Worm (Caenorhabditis elegans) whole organism, young adult: ENCODE results near the gene C16C10.13.

Experiments
- B0019.2 ChIP-seq: fragments of 200-800 bp; sonication (Bioruptor generic); conservative IDR thresholded peaks from 2 replicates; pipeline ENCODE4 v1.3.6; 2022; ENCODE audit warnings: missing genetic modification reagents, missing genetic modification characterization, missing compliant biosample characterization
- B0336.3 ChIP-seq: fragments of 200-800 bp; sonication (Bioruptor generic); IDR thresholded peaks from 2 replicates; pipeline ENCODE4 v1.3.6; 2022; ENCODE audit warnings: missing genetic modification characterization, missing compliant biosample characterization
- C17E4.6 ChIP-seq: fragments of 200-800 bp; sonication (Bioruptor generic); IDR thresholded peaks from 2 replicates; pipeline ENCODE4 v1.3.6; 2022; ENCODE audit warnings: missing genetic modification reagents, missing genetic modification characterization, missing compliant biosample characterization
- F10E7.11 ChIP-seq: sonication (generic microtip); optimal IDR thresholded peaks from 2 replicates; lab custom pipeline; 2017; ENCODE audit warnings: mild to moderate bottlenecking, missing genetic modification characterization, moderate library complexity, missing compliant biosample characterization
- F23B12.7 ChIP-seq: sonication (generic microtip); optimal IDR thresholded peaks from 2 replicates; lab custom pipeline; 2017; ENCODE audit warnings: missing genetic modification characterization, mild to moderate bottlenecking, missing compliant biosample characterization, antibody characterized with exemption, moderate library complexity; ENCODE audit not compliant: insufficient read depth
- F39B2.1 ChIP-seq: fragments of 200-800 bp; sonication (Bioruptor generic); IDR thresholded peaks from 2 replicates; pipeline ENCODE4 v1.3.6; 2022; ENCODE audit warnings: missing genetic modification reagents, missing genetic modification characterization, missing compliant biosample characterization
- F52B5.7 ChIP-seq: sonication (generic microtip); optimal IDR thresholded peaks from 2 replicates; lab custom pipeline; 2016; ENCODE audit warnings: mild to moderate bottlenecking, missing genetic modification characterization, missing compliant biosample characterization
- F57A8.1 ChIP-seq: fragments of 200-800 bp; sonication (Bioruptor generic); optimal IDR thresholded peaks from 2 replicates; lab custom pipeline; 2018; ENCODE audit warnings: mild to moderate bottlenecking, missing genetic modification characterization, moderate library complexity, missing compliant biosample characterization
- Y53G8AR.9 ChIP-seq: fragments of 200-800 bp; sonication (Bioruptor generic); conservative IDR thresholded peaks from 2 replicates; pipeline ENCODE4 v1.3.6; 2022; ENCODE audit warnings: missing genetic modification reagents, missing genetic modification characterization, missing compliant biosample characterization
- Y67H2A.10 ChIP-seq: fragments of 200-800 bp; sonication (Bioruptor generic); conservative IDR thresholded peaks from 2 replicates; pipeline ENCODE4 v1.3.6; 2022; ENCODE audit warnings: missing genetic modification reagents, missing genetic modification characterization, missing compliant biosample characterization
- Y95B8A.8 ChIP-seq: fragments of 200-800 bp; sonication (Bioruptor generic); IDR thresholded peaks from 2 replicates; pipeline ENCODE4 v1.3.6; 2022; ENCODE audit warnings: missing genetic modification reagents, missing genetic modification characterization, missing compliant biosample characterization
- aptf-3 ChIP-seq: fragments of 200-800 bp; sonication (Bioruptor generic); IDR thresholded peaks from 2 replicates; pipeline ENCODE4 v1.3.6; 2022; ENCODE audit warnings: missing genetic modification characterization, missing compliant biosample characterization
- atf-7 ChIP-seq: sonication (generic microtip); optimal IDR thresholded peaks from 2 replicates; lab custom pipeline; 2017; ENCODE audit warnings: mild to moderate bottlenecking, missing genetic modification characterization, missing compliant biosample characterization
- athp-1 ChIP-seq: sonication (generic microtip); optimal IDR thresholded peaks from 2 replicates; lab custom pipeline; 2017; ENCODE audit warnings: mild to moderate bottlenecking, missing genetic modification characterization, missing compliant biosample characterization
- attf-3 ChIP-seq: fragments of 200-800 bp; sonication (Bioruptor generic); conservative IDR thresholded peaks from 2 replicates; pipeline ENCODE4 v1.3.6; 2022; ENCODE audit warnings: missing genetic modification reagents, missing genetic modification characterization, missing compliant biosample characterization
- bed-2 ChIP-seq: fragments of 200-800 bp; sonication (Bioruptor generic); IDR thresholded peaks from 2 replicates; pipeline ENCODE4 v1.3.6; 2022; ENCODE audit warnings: missing genetic modification reagents, missing genetic modification characterization, missing compliant biosample characterization
- ccch-3 ChIP-seq: fragments of 200-800 bp; sonication (Bioruptor generic); optimal IDR thresholded peaks from 2 replicates; lab custom pipeline; 2018; ENCODE audit warnings: mild to moderate bottlenecking, missing genetic modification characterization, missing compliant biosample characterization
- ceh-27 ChIP-seq: fragments of 200-800 bp; sonication (Bioruptor generic); optimal IDR thresholded peaks from 2 replicates; lab custom pipeline; 2018; ENCODE audit warnings: mild to moderate bottlenecking, missing genetic modification characterization, moderate library complexity, missing compliant biosample characterization
- ceh-58 ChIP-seq: fragments of 200-800 bp; sonication (Bioruptor generic); IDR thresholded peaks from 2 replicates; pipeline ENCODE4 v1.3.6; 2022; ENCODE audit warnings: missing genetic modification characterization, missing compliant biosample characterization
- ceh-79 ChIP-seq: sonication (generic microtip); optimal IDR thresholded peaks from 2 replicates; lab custom pipeline; 2017; ENCODE audit warnings: mild to moderate bottlenecking, missing genetic modification characterization, missing compliant biosample characterization
- egl-18 ChIP-seq: fragments of 200-800 bp; sonication (Bioruptor generic); IDR thresholded peaks from 2 replicates; pipeline ENCODE4 v1.3.6; 2022; ENCODE audit warnings: missing genetic modification reagents, missing genetic modification characterization, missing compliant biosample characterization
- ekl-4 ChIP-seq: fragments of 200-800 bp; sonication (Bioruptor generic); IDR thresholded peaks from 2 replicates; pipeline ENCODE4 v1.3.6; 2022; ENCODE audit warnings: missing genetic modification reagents, missing genetic modification characterization, missing compliant biosample characterization
- gei-17 ChIP-seq: fragments of 200-800 bp; sonication (Bioruptor generic); optimal IDR thresholded peaks from 2 replicates; lab custom pipeline; 2018; ENCODE audit warnings: mild to moderate bottlenecking, missing genetic modification characterization, missing compliant biosample characterization
- hlh-26 ChIP-seq: fragments of 200-800 bp; sonication (Bioruptor generic); conservative IDR thresholded peaks from 2 replicates; pipeline ENCODE4 v1.3.6; 2022; ENCODE audit warnings: missing genetic modification reagents, missing genetic modification characterization, missing compliant biosample characterization
- hmg-1.2 ChIP-seq: fragments of 200-800 bp; sonication (Bioruptor generic); IDR thresholded peaks from 2 replicates; pipeline ENCODE4 v1.3.6; 2022; ENCODE audit warnings: missing genetic modification reagents, missing genetic modification characterization, missing compliant biosample characterization
- let-607 ChIP-seq, 2 experiments: fragments of 200-800 bp in 1 of 2; sonication (Bioruptor generic) in 1 of 2; sonication (generic microtip) in 1 of 2; optimal IDR thresholded peaks; 2 replicates each; lab custom pipeline; 2016 to 2018; ENCODE audit warnings: mild to moderate bottlenecking in 2 of 2, missing compliant biosample characterization in 2 of 2, missing genetic modification characterization in 2 of 2, moderate library complexity in 2 of 2, missing genotype in 1 of 2
- lin-35 ChIP-seq, 3 experiments: fragments of 150-350 bp in 2 of 3; sonication (generic microtip) in 1 of 3; optimal IDR thresholded peaks; 2 replicates each; lab custom pipeline; 2014 to 2018; ENCODE audit warnings: missing biosample characterization in 3 of 3, missing genetic modification characterization in 3 of 3, missing genetic modification reagents in 3 of 3
- lin-40 ChIP-seq: sonication (generic microtip); optimal IDR thresholded peaks from 2 replicates; lab custom pipeline; 2016; ENCODE audit warnings: missing genetic modification characterization, mild to moderate bottlenecking, missing compliant biosample characterization, missing genotype, missing genetic modification reagents
- lsl-1 ChIP-seq: fragments of 200-800 bp; sonication (Bioruptor generic); optimal IDR thresholded peaks from 2 replicates; lab custom pipeline; 2018; ENCODE audit warnings: mild to moderate bottlenecking, missing genetic modification characterization, moderate library complexity, missing compliant biosample characterization
- madf-6 ChIP-seq: fragments of 200-800 bp; sonication (Bioruptor generic); IDR thresholded peaks from 2 replicates; pipeline ENCODE4 v1.3.6; 2022; ENCODE audit warnings: missing genetic modification reagents, missing genetic modification characterization, missing compliant biosample characterization
- madf-8 ChIP-seq: fragments of 200-800 bp; sonication (Bioruptor generic); conservative IDR thresholded peaks from 2 replicates; pipeline ENCODE4 v1.3.6; 2022; ENCODE audit warnings: missing genetic modification reagents, missing genetic modification characterization, missing compliant biosample characterization
- mes-4 ChIP-seq: sonication (generic microtip); optimal IDR thresholded peaks from 2 replicates; lab custom pipeline; 2016; ENCODE audit warnings: missing genotype, missing genetic modification characterization, missing compliant biosample characterization
- nfya-2 ChIP-seq: fragments of 200-800 bp; sonication (Bioruptor generic); IDR thresholded peaks from 2 replicates; pipeline ENCODE4 v1.3.6; 2022; ENCODE audit warnings: missing genetic modification reagents, missing genetic modification characterization, missing compliant biosample characterization
- nhr-179 ChIP-seq: sonication (generic microtip); optimal IDR thresholded peaks from 2 replicates; lab custom pipeline; 2016; ENCODE audit warnings: mild to moderate bottlenecking, missing genetic modification characterization, missing compliant biosample characterization
- nhr-27 ChIP-seq: fragments of 200-800 bp; sonication (Bioruptor generic); optimal IDR thresholded peaks from 2 replicates; lab custom pipeline; 2018; ENCODE audit warnings: mild to moderate bottlenecking, missing genetic modification characterization, moderate library complexity, missing compliant biosample characterization
- rcor-1 ChIP-seq: fragments of 200-800 bp; sonication (Bioruptor generic); IDR thresholded peaks from 2 replicates; pipeline ENCODE4 v1.3.6; 2022; ENCODE audit warnings: missing genetic modification reagents, missing genetic modification characterization, missing compliant biosample characterization
- rec-8 ChIP-seq, 2 experiments: sonication (generic microtip); optimal IDR thresholded peaks; 2 replicates each; lab custom pipeline; 2016; ENCODE audit warnings: mild to moderate bottlenecking in 2 of 2, missing genetic modification characterization in 2 of 2, missing genetic modification reagents in 2 of 2, missing genotype in 2 of 2, missing biosample characterization in 1 of 2, missing compliant biosample characterization in 1 of 2, moderate library complexity in 1 of 2
- snpc-1.3 ChIP-seq: sonication (generic microtip); optimal IDR thresholded peaks from 2 replicates; lab custom pipeline; 2017; ENCODE audit warnings: missing genetic modification characterization, mild to moderate bottlenecking, missing compliant biosample characterization, antibody characterized with exemption, moderate library complexity, missing genotype, missing genetic modification reagents; ENCODE audit not compliant: insufficient read depth
- snpc-4 ChIP-seq, 5 experiments: fragments of 150-350 bp in 1 of 5; sonication (generic microtip) in 4 of 5; optimal IDR thresholded peaks; 2 replicates each; lab custom pipeline; 2014 to 2018; ENCODE audit warnings: missing genetic modification characterization in 5 of 5, missing biosample characterization in 3 of 5, antibody characterized with exemption in 2 of 5, mild to moderate bottlenecking in 2 of 5, missing compliant biosample characterization in 2 of 5, missing genotype in 2 of 5, moderate library complexity in 2 of 5, missing genetic modification reagents in 1 of 5
- somi-1 ChIP-seq: fragments of 200-800 bp; sonication (Bioruptor generic); optimal IDR thresholded peaks from 2 replicates; lab custom pipeline; 2018; ENCODE audit warnings: mild to moderate bottlenecking, missing genetic modification characterization, missing compliant biosample characterization
- unc-130 ChIP-seq: sonication (generic microtip); optimal IDR thresholded peaks from 2 replicates; lab custom pipeline; 2016; ENCODE audit warnings: missing genetic modification reagents, missing genetic modification characterization, missing compliant biosample characterization
- unc-62 ChIP-seq: fragments of 150-350 bp; optimal IDR thresholded peaks from 2 replicates; lab custom pipeline; 2014; ENCODE audit warnings: missing biosample characterization, missing genetic modification reagents, missing genetic modification characterization
- ztf-26 ChIP-seq: sonication (generic microtip); optimal IDR thresholded peaks from 2 replicates; lab custom pipeline; 2017; ENCODE audit warnings: missing genetic modification characterization, missing compliant biosample characterization
- ztf-28 ChIP-seq: fragments of 200-800 bp; sonication (Bioruptor generic); IDR thresholded peaks from 2 replicates; pipeline ENCODE4 v1.3.6; 2022; ENCODE audit warnings: missing genetic modification reagents, missing genetic modification characterization, missing compliant biosample characterization
- ztf-6 ChIP-seq: fragments of 200-800 bp; sonication (Bioruptor generic); IDR thresholded peaks from 2 replicates; pipeline ENCODE4 v1.3.6; 2022; ENCODE audit warnings: missing genetic modification reagents, missing genetic modification characterization, missing compliant biosample characterization

The C16C10.13 gene

ce11 chrIII:4221527-4221926 lies 45.3 kb downstream of the C16C10.13 start:
- no peak for TF ChIP-seq lin-40 (tag; lab: Kevin White, UChicago)
- TF ChIP-seq, all 124 proteins: peak for 0

- peak; percentile 12 for TF ChIP-seq F23B12.7 (tag; lab: Kevin White, UChicago)
- TF ChIP-seq rec-8 (tag; optimal IDR thresholded peaks at IDR 0.05; lab: Kevin White, UChicago) = no peak
- TF ChIP-seq hlh-26 = no peak
- no peak for TF ChIP-seq F57A8.1
- TF ChIP-seq madf-6 (GFP tag; lab: Robert Waterston, UW) = no peak
- 0 out of 2 replicates have a peak, but pooled peaks have one; percentile 44 for TF ChIP-seq Y53G8AR.9 (GFP tag; lab: Robert Waterston, UW)
- no peak for TF ChIP-seq Y67H2A.10 (GFP tag; lab: Robert Waterston, UW)
- TF ChIP-seq lin-40 (tag; lab: Kevin White, UChicago) = peak; percentile 82
- TF ChIP-seq ceh-79 (tag; lab: Kevin White, UChicago) = no peak
- TF ChIP-seq let-607 (tag; optimal IDR thresholded peaks at IDR 0.05; lab: Kevin White, UChicago) = peak in 1 of 2 experiments; percentile 21
- no peak for TF ChIP-seq Y95B8A.8
- TF ChIP-seq F10E7.11 (tag; lab: Kevin White, UChicago) = no peak
- TF ChIP-seq egl-18 (GFP tag; lab: Robert Waterston, UW) = no peak
- no peak; the same call in 1 of the 2 replicates for TF ChIP-seq ekl-4 (GFP tag; lab: Robert Waterston, UW)
- TF ChIP-seq F52B5.7 (tag; lab: Kevin White, UChicago) = no peak
- no peak for TF ChIP-seq rcor-1
- no peak for TF ChIP-seq C17E4.6 (GFP tag; lab: Robert Waterston, UW)
- TF ChIP-seq unc-62 (GFP tag; lab: Kevin White, UChicago) = no peak
- TF ChIP-seq snpc-4 (GFP tag; optimal IDR thresholded peaks at IDR 0.05; lab: Kevin White, UChicago) = no peak
- TF ChIP-seq snpc-4 (tag; optimal IDR thresholded peaks at IDR 0.05; lab: Kevin White, UChicago) = peak in 2 of 4 experiments; percentile 35 to 60
- no peak for TF ChIP-seq snpc-1.3 (tag; lab: Kevin White, UChicago)
- no peak for TF ChIP-seq ztf-26 (tag; lab: Kevin White, UChicago)
- TF ChIP-seq aptf-3 (GFP tag; lab: Robert Waterston, UW) = no peak
- TF ChIP-seq somi-1 = peak; percentile 87
- no peak for TF ChIP-seq ztf-6 (GFP tag; lab: Robert Waterston, UW)
- TF ChIP-seq attf-3 (GFP tag; lab: Robert Waterston, UW) = 0 out of 2 replicates have a peak, but pooled peaks have one; percentile 18
- TF ChIP-seq nfya-2 (GFP tag; lab: Robert Waterston, UW) = no peak
- no peak for TF ChIP-seq unc-130
- peak in 1 of 3 experiments; percentile 57 for TF ChIP-seq lin-35 (GFP tag; optimal IDR thresholded peaks at IDR 0.05; lab: Kevin White, UChicago)
- no peak for TF ChIP-seq ceh-58 (GFP tag; lab: Robert Waterston, UW)
- no peak for TF ChIP-seq gei-17 (GFP tag; lab: Kevin White, UChicago)
- peak; percentile 76 for TF ChIP-seq B0336.3 (GFP tag; lab: Robert Waterston, UW)
- TF ChIP-seq lsl-1 (GFP tag; lab: Kevin White, UChicago) = no peak
- no peak for TF ChIP-seq F39B2.1 (GFP tag; lab: Robert Waterston, UW)
- TF ChIP-seq atf-7 = peak; percentile 58
- no peak for TF ChIP-seq madf-8
- no peak for TF ChIP-seq nhr-27 (tag; lab: Kevin White, UChicago)
- TF ChIP-seq ceh-27 (GFP tag; lab: Kevin White, UChicago) = peak; percentile 72
- TF ChIP-seq nhr-179 = no peak
- no peak for TF ChIP-seq mes-4
- no peak for TF ChIP-seq ztf-28 (GFP tag; lab: Robert Waterston, UW)
- TF ChIP-seq hmg-1.2 (GFP tag; lab: Robert Waterston, UW) = peak; percentile 81; the same call in 1 of the 2 replicates
- TF ChIP-seq athp-1 (tag; lab: Kevin White, UChicago) = no peak
- TF ChIP-seq ccch-3 (GFP tag; lab: Kevin White, UChicago) = no peak
- TF ChIP-seq bed-2 (GFP tag; lab: Robert Waterston, UW) = no peak
- no peak for TF ChIP-seq B0019.2 (GFP tag; lab: Robert Waterston, UW)
These were observed 47.5 kb downstream of the C16C10.13 start for ce11 chrIII:4223668-4224127.
